Fruit fly (Drosophila melanogaster) whole organism, embryonic: Measurements from ENCODE around the gene CG10283.

Source experiments
- ATbp ChIP-seq: fragments of 200-800 bp; sonication (Bioruptor generic); optimal IDR thresholded peaks from 2 replicates; lab custom pipeline; 2017; ENCODE audit warnings: missing biosample characterization, mild to moderate bottlenecking, missing genetic modification characterization, missing genetic modification reagents
- B-H1 ChIP-seq: fragments of 200-800 bp; sonication (Bioruptor generic); IDR thresholded peaks from 3 replicates; pipeline ENCODE4 v1.3.6; 2022; ENCODE audit warnings: missing biosample characterization, missing genetic modification characterization
- CG11456 ChIP-seq: fragments of 200-800 bp; sonication (Bioruptor generic); IDR thresholded peaks from 3 replicates; pipeline ENCODE4 v1.3.6; 2022; ENCODE audit warnings: missing biosample characterization, missing genetic modification characterization
- CG11723 ChIP-seq: fragments of 200-800 bp; sonication (Bioruptor generic); optimal IDR thresholded peaks from 2 replicates; lab custom pipeline; 2017; ENCODE audit warnings: missing biosample characterization, mild to moderate bottlenecking, missing genetic modification characterization
- CG13624 ChIP-seq: fragments of 200-800 bp; sonication (Bioruptor generic); optimal IDR thresholded peaks from 2 replicates; lab custom pipeline; 2016; ENCODE audit warnings: missing biosample characterization, missing genetic modification characterization
- CG14441 ChIP-seq: fragments of 200-800 bp; sonication (Bioruptor generic); IDR thresholded peaks from 2 replicates; pipeline ENCODE4 v1.3.6; 2022; ENCODE audit warnings: missing biosample characterization, missing genetic modification characterization
- CG14667 ChIP-seq: fragments of 200-800 bp; sonication (Bioruptor generic); IDR thresholded peaks from 2 replicates; pipeline ENCODE4 v1.3.6; 2022; ENCODE audit warnings: missing biosample characterization, missing genetic modification characterization
- CG16863 ChIP-seq: fragments of 200-800 bp; sonication (Bioruptor generic); optimal IDR thresholded peaks from 3 replicates; lab custom pipeline; 2016; ENCODE audit warnings: missing biosample characterization, missing genetic modification characterization
- CG17912 ChIP-seq: fragments of 200-800 bp; sonication (Bioruptor generic); optimal IDR thresholded peaks from 2 replicates; lab custom pipeline; 2018; ENCODE audit warnings: missing biosample characterization, mild to moderate bottlenecking, missing genetic modification characterization
- CG18476 ChIP-seq: fragments of 200-800 bp; sonication (Bioruptor generic); optimal IDR thresholded peaks from 2 replicates; lab custom pipeline; 2016; ENCODE audit warnings: missing biosample characterization, mild to moderate bottlenecking, missing genetic modification characterization
- CG6272 ChIP-seq: fragments of 200-800 bp; sonication (Bioruptor generic); IDR thresholded peaks from 2 replicates; pipeline ENCODE4 v1.3.6; 2022; ENCODE audit warnings: missing biosample characterization, missing genetic modification characterization
- CG6683 ChIP-seq: fragments of 200-800 bp; sonication (Bioruptor generic); optimal IDR thresholded peaks from 2 replicates; lab custom pipeline; 2017; ENCODE audit warnings: missing biosample characterization, mild to moderate bottlenecking, missing genetic modification characterization, missing genetic modification reagents
- CG9876 ChIP-seq: fragments of 200-800 bp; sonication (Bioruptor generic); optimal IDR thresholded peaks from 2 replicates; lab custom pipeline; 2016; ENCODE audit warnings: missing biosample characterization, missing genetic modification characterization
- CTCF ChIP-seq: fragments of 200-800 bp; sonication (Bioruptor generic); optimal IDR thresholded peaks from 2 replicates; lab custom pipeline; 2017; ENCODE audit warnings: missing biosample characterization, mild to moderate bottlenecking, missing genetic modification characterization, moderate library complexity
- CkIIα-i1 ChIP-seq: fragments of 200-800 bp; sonication (Bioruptor generic); IDR thresholded peaks from 2 replicates; pipeline ENCODE4 v1.3.6; 2022; ENCODE audit warnings: missing biosample characterization, missing genetic modification characterization
- D ChIP-seq, 2 experiments: fragments of 200-800 bp in 1 of 2; fragments of >200 bp in 1 of 2; sonication (Bioruptor generic) in 1 of 2; optimal IDR thresholded peaks; 2 replicates in 1 of 2; 3 replicates in 1 of 2; lab custom pipeline; 2017; ENCODE audit warnings: mild to moderate bottlenecking in 1 of 2, missing biosample characterization in 1 of 2, missing genetic modification characterization in 1 of 2, missing genetic modification reagents in 1 of 2
- Doc2 ChIP-seq: fragments of 200-800 bp; sonication (Bioruptor generic); IDR thresholded peaks from 2 replicates; pipeline ENCODE4 v1.3.6; 2022; ENCODE audit warnings: missing biosample characterization, missing genetic modification characterization
- Dp ChIP-seq: fragments of 200-800 bp; sonication (Bioruptor generic); optimal IDR thresholded peaks from 2 replicates; lab custom pipeline; 2018; ENCODE audit warnings: missing biosample characterization, mild to moderate bottlenecking, missing genetic modification characterization, moderate library complexity
- ERR ChIP-seq: fragments of 200-800 bp; sonication (Bioruptor generic); optimal IDR thresholded peaks from 2 replicates; lab custom pipeline; 2016; ENCODE audit warnings: missing biosample characterization, missing genetic modification characterization
- Hr78 ChIP-seq, 2 experiments: fragments of 200-800 bp in 1 of 2; fragments of >200 bp in 1 of 2; sonication (Bioruptor generic) in 1 of 2; optimal IDR thresholded peaks; 2 replicates each; lab custom pipeline; 2017 to 2019; ENCODE audit warnings: missing biosample characterization in 2 of 2, missing genetic modification characterization in 2 of 2, mild to moderate bottlenecking in 1 of 2, moderate library complexity in 1 of 2
- Meics ChIP-seq: fragments of 200-800 bp; sonication (Bioruptor generic); optimal IDR thresholded peaks from 2 replicates; lab custom pipeline; 2017; ENCODE audit warnings: missing biosample characterization, mild to moderate bottlenecking, missing genetic modification characterization
- NC2α ChIP-seq: fragments of 200-800 bp; sonication (Bioruptor generic); optimal IDR thresholded peaks from 2 replicates; lab custom pipeline; 2016; ENCODE audit warnings: missing biosample characterization, missing genetic modification characterization
- Sin3A ChIP-seq: fragments of >200 bp; optimal IDR thresholded peaks from 2 replicates; lab custom pipeline; 2018
- Sry-δ ChIP-seq: fragments of 200-800 bp; sonication (Bioruptor generic); optimal IDR thresholded peaks from 2 replicates; lab custom pipeline; 2016; ENCODE audit warnings: missing biosample characterization, missing genetic modification characterization
- TFAM ChIP-seq: fragments of 200-800 bp; sonication (Bioruptor generic); optimal IDR thresholded peaks from 2 replicates; lab custom pipeline; 2017; ENCODE audit warnings: missing biosample characterization, missing genetic modification characterization, inconsistent platforms
- ab ChIP-seq: fragments of 200-800 bp; sonication (Bioruptor generic); optimal IDR thresholded peaks from 2 replicates; lab custom pipeline; 2016; ENCODE audit warnings: missing biosample characterization, missing genetic modification characterization
- amos ChIP-seq: fragments of 200-800 bp; sonication (Bioruptor generic); IDR thresholded peaks from 2 replicates; pipeline ENCODE4 v1.3.6; 2022; ENCODE audit warnings: missing biosample characterization, missing genetic modification characterization; ENCODE audit not compliant: partially characterized antibody
- ara ChIP-seq: fragments of 200-800 bp; sonication (Bioruptor generic); IDR thresholded peaks from 2 replicates; pipeline ENCODE4 v1.3.6; 2022; ENCODE audit warnings: missing biosample characterization, missing genetic modification characterization
- ash1 ChIP-seq: fragments of 200-800 bp; sonication (Bioruptor generic); optimal IDR thresholded peaks from 2 replicates; lab custom pipeline; 2018; ENCODE audit warnings: missing biosample characterization, mild to moderate bottlenecking, missing genetic modification characterization
- btn ChIP-seq: fragments of 200-800 bp; sonication (Bioruptor generic); optimal IDR thresholded peaks from 2 replicates; lab custom pipeline; 2016; ENCODE audit warnings: missing biosample characterization, missing genetic modification characterization
- cg ChIP-seq: fragments of 200-800 bp; sonication (Bioruptor generic); optimal IDR thresholded peaks from 3 replicates; lab custom pipeline; 2019; ENCODE audit warnings: missing biosample characterization, mild to moderate bottlenecking, missing genetic modification characterization, moderate library complexity
- crp ChIP-seq, 2 experiments: fragments of 200-800 bp; sonication (Bioruptor generic); optimal IDR thresholded peaks; 2 replicates in 1 of 2; 3 replicates in 1 of 2; lab custom pipeline; 2017; ENCODE audit warnings: missing biosample characterization in 2 of 2, missing genetic modification characterization in 2 of 2, mild to moderate bottlenecking in 1 of 2, moderate library complexity in 1 of 2
- eve ChIP-seq, 2 experiments: fragments of >200 bp; optimal IDR thresholded peaks; 2 replicates each; lab custom pipeline; 2017; ENCODE audit warnings: missing biosample characterization in 2 of 2, missing genetic modification characterization in 2 of 2
- exex ChIP-seq: fragments of 200-800 bp; sonication (Bioruptor generic); optimal IDR thresholded peaks from 4 replicates; lab custom pipeline; 2018; ENCODE audit warnings: missing biosample characterization, mild to moderate bottlenecking, missing genetic modification characterization, moderate library complexity
- fd3F ChIP-seq: fragments of 200-800 bp; sonication (Bioruptor generic); optimal IDR thresholded peaks from 2 replicates; lab custom pipeline; 2018; ENCODE audit warnings: missing biosample characterization, mild to moderate bottlenecking, missing genetic modification characterization, moderate library complexity
- gem ChIP-seq: fragments of 200-800 bp; sonication (Bioruptor generic); optimal IDR thresholded peaks from 2 replicates; lab custom pipeline; 2019; ENCODE audit warnings: missing biosample characterization, mild to moderate bottlenecking, missing genetic modification characterization, moderate library complexity
- gsb-n ChIP-seq: fragments of 200-800 bp; sonication (Bioruptor generic); optimal IDR thresholded peaks from 3 replicates; lab custom pipeline; 2018; ENCODE audit warnings: missing biosample characterization, mild to moderate bottlenecking, missing genetic modification characterization
- insv ChIP-seq, 2 experiments: fragments of 200-800 bp; sonication (Bioruptor generic); optimal IDR thresholded peaks; 3 replicates each; lab custom pipeline; 2016 to 2018; ENCODE audit warnings: missing biosample characterization in 2 of 2, missing genetic modification characterization in 2 of 2
- jumu ChIP-seq: fragments of 200-800 bp; sonication (Bioruptor generic); optimal IDR thresholded peaks from 3 replicates; lab custom pipeline; 2016; ENCODE audit warnings: missing biosample characterization, missing genetic modification characterization
- kni ChIP-seq: fragments of 200-800 bp; sonication (Bioruptor generic); optimal IDR thresholded peaks from 3 replicates; lab custom pipeline; 2017; ENCODE audit warnings: mild to moderate bottlenecking, missing biosample characterization, missing genetic modification reagents, missing genetic modification characterization
- lab ChIP-seq: fragments of 200-800 bp; sonication (Bioruptor generic); optimal IDR thresholded peaks from 3 replicates; lab custom pipeline; 2017; ENCODE audit warnings: missing biosample characterization, missing genetic modification characterization, mild to moderate bottlenecking, moderate library complexity, missing genetic modification reagents
- lmd ChIP-seq: fragments of 200-800 bp; sonication (Bioruptor generic); IDR thresholded peaks from 2 replicates; pipeline ENCODE4 v1.3.6; 2022; ENCODE audit warnings: missing biosample characterization, missing genetic modification characterization
- luna ChIP-seq: fragments of 200-800 bp; sonication (Bioruptor generic); optimal IDR thresholded peaks from 2 replicates; lab custom pipeline; 2016; ENCODE audit warnings: missing biosample characterization, missing genetic modification characterization
- p53 ChIP-seq: fragments of 200-800 bp; sonication (Bioruptor generic); optimal IDR thresholded peaks from 2 replicates; lab custom pipeline; 2016; ENCODE audit warnings: missing biosample characterization, missing genetic modification characterization
- pho ChIP-seq: fragments of 200-800 bp; sonication (Bioruptor generic); optimal IDR thresholded peaks from 2 replicates; lab custom pipeline; 2016; ENCODE audit warnings: missing biosample characterization, missing genetic modification characterization
- phol ChIP-seq: fragments of 200-800 bp; sonication (Bioruptor generic); optimal IDR thresholded peaks from 3 replicates; lab custom pipeline; 2018; ENCODE audit warnings: missing biosample characterization, mild to moderate bottlenecking, missing genetic modification characterization, moderate library complexity
- ro ChIP-seq: fragments of 200-800 bp; sonication (Bioruptor generic); IDR thresholded peaks from 2 replicates; pipeline ENCODE4 v1.3.6; 2022; ENCODE audit warnings: missing biosample characterization, missing genetic modification characterization
- unpg ChIP-seq: fragments of 200-800 bp; sonication (Bioruptor generic); optimal IDR thresholded peaks from 3 replicates; lab custom pipeline; 2018; ENCODE audit warnings: missing biosample characterization, mild to moderate bottlenecking, missing genetic modification characterization, moderate library complexity
- vvl ChIP-seq: fragments of 200-800 bp; sonication (Bioruptor generic); IDR thresholded peaks from 2 replicates; pipeline ENCODE4 v1.3.6; 2022; ENCODE audit warnings: missing biosample characterization, missing genetic modification characterization
- zfh1 ChIP-seq: fragments of 200-800 bp; sonication (Bioruptor generic); IDR thresholded peaks from 3 replicates; pipeline ENCODE4 v1.3.6; 2022; ENCODE audit warnings: missing biosample characterization, missing genetic modification characterization

The CG10283 gene

DNA sequence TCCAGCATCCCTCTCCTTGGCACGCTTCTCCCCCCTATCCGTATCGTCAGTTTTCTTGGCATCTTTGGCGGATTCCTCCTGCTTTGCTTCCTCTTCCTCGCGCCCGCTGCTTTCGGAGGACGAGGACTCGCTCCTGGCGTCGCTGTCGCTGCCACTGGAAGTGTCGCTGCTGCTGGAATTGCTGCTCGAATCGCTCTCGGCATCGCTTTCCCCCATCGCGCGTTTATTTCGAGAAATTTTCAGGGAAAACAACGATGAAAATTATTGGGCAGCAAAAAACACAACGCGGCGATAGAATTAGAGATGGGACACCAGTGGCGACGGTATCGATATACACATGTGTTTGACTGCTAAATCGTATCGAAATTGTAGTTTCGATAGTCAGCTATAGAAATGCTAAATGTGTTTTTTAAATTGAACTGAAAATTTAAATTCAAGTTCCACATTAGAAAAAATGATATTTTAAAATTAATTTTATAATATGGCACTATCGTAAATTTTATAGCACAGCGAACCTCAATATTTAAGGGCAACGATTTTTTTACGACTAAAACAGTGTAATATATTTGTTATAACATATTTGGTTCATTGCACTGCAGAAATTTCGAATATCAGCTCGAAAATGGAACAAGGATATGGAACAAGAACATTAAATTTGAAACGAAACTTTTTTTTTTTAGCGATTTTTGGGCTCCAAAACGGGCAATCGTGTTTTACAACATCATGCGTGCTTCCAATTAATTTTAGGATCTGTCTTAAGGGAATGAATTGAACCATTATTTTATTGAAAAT is 35.5 kb downstream of the CG10283 start, which contains the start of gene ncm (continued):
- TF ChIP-seq Sry-δ (GFP tag; lab: Kevin White, UChicago) = peak; percentile 90
- TF ChIP-seq B-H1 (GFP tag; lab: Robert Waterston, UW) = no peak
- TF ChIP-seq CG14667 (GFP tag; lab: Robert Waterston, UW) = no peak
- TF ChIP-seq insv (GFP tag; optimal IDR thresholded peaks at IDR 0.05; lab: Kevin White, UChicago) = no peak
- TF ChIP-seq vvl = 0 out of 2 replicates have a peak, but pooled peaks have one; percentile 22
- no peak for TF ChIP-seq CG16863 (GFP tag; lab: Kevin White, UChicago)
- no peak for TF ChIP-seq p53
- TF ChIP-seq fd3F (GFP tag; lab: Kevin White, UChicago) = no peak
- TF ChIP-seq ash1 (GFP tag; lab: Kevin White, UChicago) = no peak
- no peak for TF ChIP-seq CG6272 (GFP tag; lab: Robert Waterston, UW)
- no peak for TF ChIP-seq lab (GFP tag; lab: Kevin White, UChicago)
- TF ChIP-seq kni (GFP tag; lab: Kevin White, UChicago) = no peak
- no peak for TF ChIP-seq gem (tag; lab: Kevin White, UChicago)
- TF ChIP-seq Dp = peak; percentile 44
- TF ChIP-seq CG17912 = no peak
- no peak for TF ChIP-seq CG13624 (GFP tag; lab: Kevin White, UChicago)
- TF ChIP-seq CTCF (GFP tag; lab: Kevin White, UChicago) = no peak
- TF ChIP-seq D (optimal IDR thresholded peaks at IDR 0.05; lab: Kevin White, UChicago) = no peak
- no peak for TF ChIP-seq D (GFP tag; optimal IDR thresholded peaks at IDR 0.05; lab: Kevin White, UChicago)
- peak; percentile 91 for TF ChIP-seq amos (GFP tag; lab: Robert Waterston, UW)
- no peak for TF ChIP-seq CG11723 (GFP tag; lab: Kevin White, UChicago)
- no peak for TF ChIP-seq CG6683 (GFP tag; lab: Kevin White, UChicago)
- TF ChIP-seq eve (GFP tag; optimal IDR thresholded peaks at IDR 0.05; lab: Kevin White, UChicago) = no peak
- TF ChIP-seq CkIIα-i1 = no peak
- TF ChIP-seq zfh1 (GFP tag; lab: Robert Waterston, UW) = peak; percentile 15; the same call in 1 of the 3 replicates
- TF ChIP-seq crp (GFP tag; optimal IDR thresholded peaks at IDR 0.05; lab: Kevin White, UChicago) = no peak
- no peak for TF ChIP-seq lmd (GFP tag; lab: Robert Waterston, UW)
- no peak for TF ChIP-seq unpg (GFP tag; lab: Kevin White, UChicago)
- TF ChIP-seq CG18476 (GFP tag; lab: Kevin White, UChicago) = no peak
- no peak for TF ChIP-seq gsb-n (tag; lab: Kevin White, UChicago)
- TF ChIP-seq ATbp (GFP tag; lab: Kevin White, UChicago) = no peak
- TF ChIP-seq ERR (GFP tag; lab: Kevin White, UChicago) = no peak
- no peak for TF ChIP-seq ab (GFP tag; lab: Kevin White, UChicago)
- TF ChIP-seq jumu (GFP tag; lab: Kevin White, UChicago) = no peak
- no peak for TF ChIP-seq ro (GFP tag; lab: Robert Waterston, UW)
- peak; percentile 72 for TF ChIP-seq Sin3A (lab: Kevin White, UChicago)
- TF ChIP-seq CG9876 = no peak
- TF ChIP-seq ara (GFP tag; lab: Robert Waterston, UW) = no peak
- no peak for TF ChIP-seq pho
- TF ChIP-seq CG14441 (GFP tag; lab: Robert Waterston, UW) = no peak
- no peak for TF ChIP-seq CG11456 (GFP tag; lab: Robert Waterston, UW)
- TF ChIP-seq Meics = no peak
- TF ChIP-seq btn = no peak
- no peak for TF ChIP-seq TFAM (GFP tag; lab: Kevin White, UChicago)
- no peak for TF ChIP-seq exex
- TF ChIP-seq phol = peak; percentile 46
- TF ChIP-seq cg (GFP tag; lab: Kevin White, UChicago) = no peak
- no peak for TF ChIP-seq NC2α (GFP tag; lab: Kevin White, UChicago)
- no peak for TF ChIP-seq Hr78 (GFP tag; optimal IDR thresholded peaks at IDR 0.05; lab: Kevin White, UChicago)
- TF ChIP-seq luna (GFP tag; lab: Kevin White, UChicago) = no peak
- TF ChIP-seq Doc2 (GFP tag; lab: Robert Waterston, UW) = no peak
